Worm (Caenorhabditis elegans): ENCODE measurements around the gene ani-3.

ce11 chrV:19722881-19723280 lies 25.3 kb downstream of the ani-3 start:
- TF ChIP-seq klf-2 (GFP tag; conservative IDR thresholded peaks at IDR 0.05) (0 out of 2 replicates have a peak, but pooled peaks have one; percentile 32), tab-1 (GFP tag; IDR thresholded peaks at IDR 0.05) (peak; percentile 85), ref-1 (GFP tag; conservative IDR thresholded peaks at IDR 0.05) (peak; percentile 52; the same call in 1 of the 2 replicates), T22C8.4 (GFP tag; IDR thresholded peaks at IDR 0.05) (peak; percentile 72), med-1 (GFP tag; optimal IDR thresholded peaks at IDR 0.05; ENCODE audit: insufficient read depth) (peak; percentile 42), cog-1 (tag; optimal IDR thresholded peaks at IDR 0.05) (no peak), flt-1 (GFP tag; IDR thresholded peaks at IDR 0.05) (peak; percentile 93), ztf-29 (GFP tag; IDR thresholded peaks at IDR 0.05) (peak; percentile 64; the same call in 1 of the 2 replicates), ztf-23 (GFP tag; IDR thresholded peaks at IDR 0.05) (peak; percentile 86)

All from whole organism, midembryonic.